Worm (Caenorhabditis elegans) whole organism, L2 larva: Measurements from ENCODE around the gene C08H9.18.

Source experiments
- C34F6.9 ChIP-seq: fragments of 150-350 bp; optimal IDR thresholded peaks from 2 replicates; lab custom pipeline; 2014; ENCODE audit warnings: missing biosample characterization, missing genetic modification characterization
- F13H6.1 ChIP-seq: sonication (generic microtip); optimal IDR thresholded peaks from 2 replicates; lab custom pipeline; 2016; ENCODE audit warnings: missing genetic modification characterization, missing compliant biosample characterization
- R02D3.7 ChIP-seq: fragments of 150-350 bp; optimal IDR thresholded peaks from 2 replicates; lab custom pipeline; 2014; ENCODE audit warnings: missing biosample characterization, missing genetic modification characterization
- alr-1 ChIP-seq: fragments of 150-350 bp; optimal IDR thresholded peaks from 2 replicates; lab custom pipeline; 2014; ENCODE audit warnings: missing biosample characterization, missing genetic modification characterization
- aly-2 ChIP-seq: fragments of 150-350 bp; optimal IDR thresholded peaks from 2 replicates; lab custom pipeline; 2014; ENCODE audit warnings: missing biosample characterization, missing genetic modification characterization
- crh-2 ChIP-seq: sonication (generic microtip); optimal IDR thresholded peaks from 2 replicates; lab custom pipeline; 2017; ENCODE audit warnings: missing biosample characterization, missing genetic modification characterization
- elt-1 ChIP-seq: fragments of 150-350 bp; optimal IDR thresholded peaks from 2 replicates; lab custom pipeline; 2014; ENCODE audit warnings: missing biosample characterization, missing genetic modification characterization
- elt-3 ChIP-seq: sonication (generic microtip); optimal IDR thresholded peaks from 2 replicates; lab custom pipeline; 2017; ENCODE audit warnings: missing biosample characterization, missing genetic modification characterization
- fos-1 ChIP-seq: fragments of 150-350 bp; optimal IDR thresholded peaks from 2 replicates; lab custom pipeline; 2014; ENCODE audit warnings: missing biosample characterization, missing genetic modification characterization
- lin-11 ChIP-seq: fragments of 150-350 bp; sonication (generic microtip); optimal IDR thresholded peaks from 2 replicates; lab custom pipeline; 2014; ENCODE audit warnings: missing biosample characterization, missing genetic modification characterization, inconsistent platforms, mixed read lengths
- lin-13 ChIP-seq: fragments of 150-350 bp; optimal IDR thresholded peaks from 2 replicates; lab custom pipeline; 2014; ENCODE audit warnings: missing biosample characterization, missing genetic modification reagents, missing genetic modification characterization
- mbf-1 ChIP-seq: sonication (generic microtip); optimal IDR thresholded peaks from 2 replicates; lab custom pipeline; 2017; ENCODE audit warnings: missing biosample characterization, missing genetic modification characterization
- mdl-1 ChIP-seq, 2 experiments: fragments of 150-350 bp in 1 of 2; sonication (generic microtip) in 1 of 2; optimal IDR thresholded peaks; 2 replicates each; lab custom pipeline; 2017; ENCODE audit warnings: missing biosample characterization in 2 of 2, missing genetic modification characterization in 2 of 2
- nhr-10 ChIP-seq: sonication (generic microtip); optimal IDR thresholded peaks from 2 replicates; lab custom pipeline; 2017; ENCODE audit warnings: missing biosample characterization, missing genetic modification characterization
- nhr-11 ChIP-seq: fragments of 150-350 bp; optimal IDR thresholded peaks from 2 replicates; lab custom pipeline; 2014; ENCODE audit warnings: missing biosample characterization, missing genetic modification characterization
- nhr-12 ChIP-seq: fragments of 150-350 bp; optimal IDR thresholded peaks from 2 replicates; lab custom pipeline; 2014; ENCODE audit warnings: missing biosample characterization, missing genetic modification characterization
- nhr-129 ChIP-seq: fragments of 150-350 bp; optimal IDR thresholded peaks from 2 replicates; lab custom pipeline; 2014; ENCODE audit warnings: missing biosample characterization, missing genetic modification characterization
- nhr-21 ChIP-seq: fragments of 150-350 bp; optimal IDR thresholded peaks from 2 replicates; lab custom pipeline; 2014; ENCODE audit warnings: missing biosample characterization, missing genetic modification characterization
- nhr-237 ChIP-seq: fragments of 150-350 bp; optimal IDR thresholded peaks from 2 replicates; lab custom pipeline; 2014; ENCODE audit warnings: missing biosample characterization, missing genetic modification characterization
- nhr-25 ChIP-seq: fragments of 150-350 bp; sonication (generic microtip); optimal IDR thresholded peaks from 3 replicates; lab custom pipeline; 2014; ENCODE audit warnings: missing biosample characterization, missing genetic modification characterization
- nhr-6 ChIP-seq: fragments of 150-350 bp; optimal IDR thresholded peaks from 2 replicates; lab custom pipeline; 2014; ENCODE audit warnings: missing biosample characterization, missing genetic modification characterization
- nhr-77 ChIP-seq: fragments of 150-350 bp; optimal IDR thresholded peaks from 2 replicates; lab custom pipeline; 2014; ENCODE audit warnings: missing biosample characterization, missing genetic modification characterization
- peb-1 ChIP-seq: fragments of 150-350 bp; optimal IDR thresholded peaks from 2 replicates; lab custom pipeline; 2014; ENCODE audit warnings: missing biosample characterization, missing genetic modification characterization
- sem-4 ChIP-seq: fragments of 150-350 bp; optimal IDR thresholded peaks from 2 replicates; lab custom pipeline; 2014; ENCODE audit warnings: missing biosample characterization, missing genetic modification reagents, missing genetic modification characterization
- skn-1 ChIP-seq: sonication (generic microtip); optimal IDR thresholded peaks from 2 replicates; lab custom pipeline; 2017; ENCODE audit warnings: missing biosample characterization, missing genetic modification characterization
- sma-3 ChIP-seq: sonication (generic microtip); optimal IDR thresholded peaks from 2 replicates; lab custom pipeline; 2016; ENCODE audit warnings: missing genetic modification reagents, missing genetic modification characterization, missing compliant biosample characterization
- snpc-4 ChIP-seq: fragments of 150-350 bp; optimal IDR thresholded peaks from 2 replicates; lab custom pipeline; 2014; ENCODE audit warnings: missing biosample characterization, missing genetic modification characterization
- unc-39 ChIP-seq: fragments of 150-350 bp; optimal IDR thresholded peaks from 2 replicates; lab custom pipeline; 2014; ENCODE audit warnings: missing biosample characterization, missing genetic modification characterization
- zag-1 ChIP-seq: fragments of 150-350 bp; optimal IDR thresholded peaks from 2 replicates; lab custom pipeline; 2014; ENCODE audit warnings: missing biosample characterization, missing genetic modification characterization
- ztf-4 ChIP-seq: fragments of 150-350 bp; optimal IDR thresholded peaks from 2 replicates; lab custom pipeline; 2014; ENCODE audit warnings: missing biosample characterization, missing genetic modification characterization

The C08H9.18 gene

ce11 chrII:9849497-9849896, 12.6 kb downstream of the C08H9.18 start, which contains the start of gene old-2:
old-2 (minus strand) TSS chrII:9849597.
- TF ChIP-seq unc-39 (tag; lab: Kevin White, UChicago) (no peak), skn-1 (tag; lab: Kevin White, UChicago) (no peak), ztf-4 (tag; lab: Kevin White, UChicago) (no peak), fos-1 (no peak), nhr-129 (tag; lab: Kevin White, UChicago) (no peak), R02D3.7 (tag; lab: Kevin White, UChicago) (no peak), nhr-10 (tag; lab: Kevin White, UChicago) (no peak)

- TF ChIP-seq nhr-12 (no peak), elt-1 (tag; lab: Kevin White, UChicago) (no peak), lin-11 (no peak)
Observed at ce11 chrII:9845239-9845638, 16.8 kb downstream of the C08H9.18 start, which contains the start of gene chil-9. chil-9 (minus strand) TSS chrII:9845339.

- TF ChIP-seq peb-1: no peak
- no peak for TF ChIP-seq zag-1
Observed at ce11 chrII:9841985-9842505, 20.0 kb downstream of the C08H9.18 start, which contains the start of gene rnh-1.2. rnh-1.2 (minus strand) TSS chrII:9842035.

- TF ChIP-seq elt-3: no peak
- no peak for TF ChIP-seq skn-1 (tag; lab: Kevin White, UChicago)
- no peak for TF ChIP-seq mdl-1 (tag; optimal IDR thresholded peaks at IDR 0.05; lab: Kevin White, UChicago)
- TF ChIP-seq mbf-1: no peak
- no peak for TF ChIP-seq nhr-237
- TF ChIP-seq alr-1 (tag; lab: Kevin White, UChicago): no peak
- TF ChIP-seq nhr-21 (tag; lab: Kevin White, UChicago): no peak
- TF ChIP-seq nhr-77: no peak
- no peak for TF ChIP-seq C34F6.9 (tag; lab: Kevin White, UChicago)
- TF ChIP-seq, all 48 proteins: peak for 0
Observed at ce11 chrII:9840313-9840712, 21.7 kb downstream of the C08H9.18 start, which contains the start of gene ZK938.11. ZK938.11 (minus strand) TSS chrII:9840413.

ce11 chrII:9838260-9838935, 23.6 kb downstream of the C08H9.18 start, which contains the start of gene arrd-4:
arrd-4 (minus strand) TSS chrII:9838310.
- TF ChIP-seq lin-11 (peak; percentile 6), nhr-11 (no peak), unc-39 (tag; lab: Kevin White, UChicago) (no peak), snpc-4 (tag; lab: Kevin White, UChicago) (no peak), fos-1 (no peak)

ce11 chrII:9835958-9836357, 26.1 kb downstream of the C08H9.18 start:
- TF ChIP-seq nhr-12: no peak
- no peak for TF ChIP-seq aly-2 (tag; lab: Kevin White, UChicago)
- no peak for TF ChIP-seq sma-3 (GFP tag; lab: Kevin White, UChicago)
- TF ChIP-seq nhr-21 (tag; lab: Kevin White, UChicago): no peak
- TF ChIP-seq lin-13 (GFP tag; lab: Kevin White, UChicago): no peak
- no peak for TF ChIP-seq unc-39 (tag; lab: Kevin White, UChicago)
- no peak for TF ChIP-seq peb-1
- TF ChIP-seq fos-1: no peak
- TF ChIP-seq, all 48 proteins: peak for 0

ce11 chrII:9834921-9835320, 27.1 kb downstream of the C08H9.18 start, which contains the start of gene arrd-5:
arrd-5 (plus strand) TSS chrII:9835221.
- TF ChIP-seq nhr-6 (tag; lab: Kevin White, UChicago) (no peak), peb-1 (no peak), crh-2 (tag; lab: Kevin White, UChicago) (no peak), nhr-25 (tag; lab: Kevin White, UChicago) (no peak), skn-1 (tag; lab: Kevin White, UChicago) (no peak), F13H6.1 (no peak), fos-1 (no peak), sem-4 (tag; lab: Kevin White, UChicago) (no peak), ztf-4 (tag; lab: Kevin White, UChicago) (no peak)
